Fruit fly (Drosophila melanogaster): ENCODE results near the gene Prosbeta3.

- no peak for TF ChIP-seq Clk (GFP tag; optimal IDR thresholded peaks at IDR 0.05)
- no peak for TF ChIP-seq toe (GFP tag; optimal IDR thresholded peaks at IDR 0.05)
- no peak for TF ChIP-seq bab1 (GFP tag; optimal IDR thresholded peaks at IDR 0.05)
- no peak for TF ChIP-seq CG5204 (GFP tag; optimal IDR thresholded peaks at IDR 0.05)
- TF ChIP-seq Hr96 (GFP tag; optimal IDR thresholded peaks at IDR 0.05): no peak
- TF ChIP-seq kay (GFP tag; ENCODE audit: borderline replicate concordance): no peak
Observed at dm6 chr3R:8965546-8965945, 40.5 kb downstream of the Prosbeta3 start.

Measured in whole organism, adult.